Worm (Caenorhabditis elegans) whole organism, L4 larva: ENCODE data around the gene peli-1.

ENCODE experiments used
- F49E8.2 ChIP-seq: sonication (generic microtip); optimal IDR thresholded peaks from 2 replicates; lab custom pipeline; 2016; ENCODE audit warnings: missing compliant biosample characterization, mild to moderate bottlenecking, missing genetic modification characterization, borderline replicate concordance
- R02D3.7 ChIP-seq: fragments of 150-350 bp; sonication (generic microtip); optimal IDR thresholded peaks from 3 replicates; lab custom pipeline; 2014; ENCODE audit warnings: missing biosample characterization, missing genetic modification characterization
- ces-1 ChIP-seq: fragments of 150-350 bp; sonication (generic microtip); optimal IDR thresholded peaks from 4 replicates; lab custom pipeline; 2014; ENCODE audit warnings: missing biosample characterization, missing genetic modification reagents, missing genetic modification characterization
- daf-19 ChIP-seq: fragments of 200-800 bp; sonication (Bioruptor generic); conservative IDR thresholded peaks from 2 replicates; pipeline ENCODE4 v1.3.6; 2022; ENCODE audit warnings: missing genetic modification characterization, missing compliant biosample characterization
- lin-13 ChIP-seq: fragments of 150-350 bp; optimal IDR thresholded peaks from 2 replicates; lab custom pipeline; 2014; ENCODE audit warnings: missing biosample characterization, missing genetic modification reagents, missing genetic modification characterization
- nhr-11 ChIP-seq: fragments of 150-350 bp; optimal IDR thresholded peaks from 2 replicates; lab custom pipeline; 2014; ENCODE audit warnings: missing biosample characterization, missing genetic modification characterization
- nhr-237 ChIP-seq: sonication (generic microtip); optimal IDR thresholded peaks from 2 replicates; lab custom pipeline; 2017; ENCODE audit warnings: missing biosample characterization, missing genetic modification characterization
- nhr-28 ChIP-seq: fragments of 150-350 bp; optimal IDR thresholded peaks from 2 replicates; lab custom pipeline; 2014; ENCODE audit warnings: missing biosample characterization, missing genetic modification characterization
- nhr-77 ChIP-seq: fragments of 150-350 bp; optimal IDR thresholded peaks from 2 replicates; lab custom pipeline; 2014; ENCODE audit warnings: missing biosample characterization, missing genetic modification characterization
- pqm-1 ChIP-seq: sonication (generic microtip); optimal IDR thresholded peaks from 2 replicates; lab custom pipeline; 2017; ENCODE audit warnings: missing biosample characterization, missing genetic modification characterization
- skn-1 ChIP-seq: fragments of 150-350 bp; optimal IDR thresholded peaks from 2 replicates; lab custom pipeline; 2014; ENCODE audit warnings: missing biosample characterization, missing genetic modification characterization
- snpc-4 ChIP-seq: fragments of 150-350 bp; optimal IDR thresholded peaks from 2 replicates; lab custom pipeline; 2014; ENCODE audit warnings: missing biosample characterization, missing genetic modification characterization

ce11 chrV:5687115-5687979 lies 18.3 kb upstream of the peli-1 start, which contains the start of gene F25B4.7:
- TF ChIP-seq F49E8.2 (tag; lab: Kevin White, UChicago), result no peak
- no peak for TF ChIP-seq nhr-77 (tag; lab: Kevin White, UChicago)
- TF ChIP-seq nhr-237 (tag; lab: Kevin White, UChicago), result no peak
- no peak for TF ChIP-seq nhr-11 (tag; lab: Kevin White, UChicago)
- TF ChIP-seq ces-1 (GFP tag; lab: Kevin White, UChicago), result no peak
- peak; percentile 55 for TF ChIP-seq nhr-28
- no peak for TF ChIP-seq skn-1 (tag; lab: Kevin White, UChicago)
- TF ChIP-seq pqm-1 (tag; lab: Kevin White, UChicago), result no peak
- no peak for TF ChIP-seq lin-13 (GFP tag; lab: Kevin White, UChicago)
- TF ChIP-seq snpc-4 (tag; lab: Kevin White, UChicago), result no peak
- no peak for TF ChIP-seq R02D3.7 (tag; lab: Kevin White, UChicago)
- no peak for TF ChIP-seq daf-19
